Worm (Caenorhabditis elegans): Measurements from ENCODE around the gene sec-16A.2.
A peak's percentile ranks its signal among the peaks of the same experiment; 100 is the strongest.

sec-16A.2 gene

DNA sequence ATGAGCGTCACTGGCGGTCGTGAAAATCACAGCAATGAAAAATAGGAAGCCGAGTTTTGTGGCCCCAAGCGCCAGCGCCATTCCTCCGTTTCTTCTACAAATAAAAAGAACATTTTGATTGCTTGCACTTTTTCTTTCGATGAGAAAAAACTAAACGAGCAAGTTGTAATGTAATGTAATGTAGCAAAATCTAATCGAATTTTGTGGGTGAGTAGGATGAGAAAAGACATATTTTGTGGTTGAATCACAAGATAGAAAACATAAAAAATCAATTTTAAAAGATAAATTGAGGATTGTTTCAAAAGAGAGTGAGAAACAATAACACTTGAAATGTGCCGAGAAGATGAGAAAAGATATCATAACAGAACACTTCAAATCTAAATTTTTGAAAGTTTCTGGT is 20.6 kb downstream of the sec-16A.2 start, which contains the start of gene R09F10.5:
Gene R09F10.5 (minus strand): TSS at position 101 of the 400 bp plus-strand sequence.
- TF ChIP-seq hpl-2 (GFP tag; optimal IDR thresholded peaks at IDR 0.05): no peak
- peak; percentile 15 for TF ChIP-seq lin-14 (GFP tag; optimal IDR thresholded peaks at IDR 0.05)
- peak; percentile 19 for TF ChIP-seq ces-1 (GFP tag; optimal IDR thresholded peaks at IDR 0.05)
- no peak for TF ChIP-seq nhr-20 (tag; optimal IDR thresholded peaks at IDR 0.05)
- no peak for TF ChIP-seq ceh-88 (GFP tag; IDR thresholded peaks at IDR 0.05)
- TF ChIP-seq lin-35 (GFP tag; optimal IDR thresholded peaks at IDR 0.05): no peak
- TF ChIP-seq C04F5.9 (tag; optimal IDR thresholded peaks at IDR 0.05): no peak
- TF ChIP-seq ceh-63 (GFP tag; optimal IDR thresholded peaks at IDR 0.05): no peak
- TF ChIP-seq zip-4 (GFP tag; optimal IDR thresholded peaks at IDR 0.05): no peak
- TF ChIP-seq pag-3 (tag; optimal IDR thresholded peaks at IDR 0.05; ENCODE audit: borderline replicate concordance, insufficient read depth): no peak

DNA sequence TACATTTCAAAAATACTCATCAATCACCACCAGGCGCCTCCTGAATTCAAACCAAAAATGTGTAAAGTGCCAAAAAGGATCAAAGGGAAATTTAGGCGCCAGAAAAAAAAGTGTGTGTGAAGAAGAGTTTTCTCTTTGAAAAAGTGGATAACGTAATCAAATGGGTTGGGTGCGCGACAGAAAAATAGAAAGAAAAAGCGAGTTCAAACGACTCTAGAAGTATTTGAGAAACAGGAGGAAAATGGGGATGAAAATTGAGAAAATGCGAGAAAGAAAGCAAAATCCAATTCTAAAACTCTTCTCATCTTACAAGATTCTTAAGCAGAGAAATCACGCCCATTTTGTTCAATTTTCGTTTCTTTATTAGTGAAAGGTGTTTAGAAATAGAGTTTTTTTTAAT is 21.4 kb downstream of the sec-16A.2 start:
- TF ChIP-seq nhr-77 (tag; optimal IDR thresholded peaks at IDR 0.05) (no peak), mdl-1 (tag; optimal IDR thresholded peaks at IDR 0.05) (no peak), skn-1 (tag; optimal IDR thresholded peaks at IDR 0.05) (no peak), sox-4 (tag; optimal IDR thresholded peaks at IDR 0.05) (no peak), nhr-85 (tag) (peak; percentile 18), C16A3.4 (tag; optimal IDR thresholded peaks at IDR 0.05) (no peak), pqm-1 (tag; optimal IDR thresholded peaks at IDR 0.05) (no peak), nhr-71 (tag; optimal IDR thresholded peaks at IDR 0.05) (no peak), fkh-10 (GFP tag; optimal IDR thresholded peaks at IDR 0.05) (peak; percentile 39), lin-14 (GFP tag; optimal IDR thresholded peaks at IDR 0.05) (peak; percentile 9), lin-13 (GFP tag; optimal IDR thresholded peaks at IDR 0.05) (no peak), Y116A8C.19 (tag; optimal IDR thresholded peaks at IDR 0.05; ENCODE audit: borderline replicate concordance) (no peak), efl-3 (GFP tag; optimal IDR thresholded peaks at IDR 0.05) (no peak), rnt-1 (tag; optimal IDR thresholded peaks at IDR 0.05) (no peak), elt-3 (tag; optimal IDR thresholded peaks at IDR 0.05) (no peak)

DNA sequence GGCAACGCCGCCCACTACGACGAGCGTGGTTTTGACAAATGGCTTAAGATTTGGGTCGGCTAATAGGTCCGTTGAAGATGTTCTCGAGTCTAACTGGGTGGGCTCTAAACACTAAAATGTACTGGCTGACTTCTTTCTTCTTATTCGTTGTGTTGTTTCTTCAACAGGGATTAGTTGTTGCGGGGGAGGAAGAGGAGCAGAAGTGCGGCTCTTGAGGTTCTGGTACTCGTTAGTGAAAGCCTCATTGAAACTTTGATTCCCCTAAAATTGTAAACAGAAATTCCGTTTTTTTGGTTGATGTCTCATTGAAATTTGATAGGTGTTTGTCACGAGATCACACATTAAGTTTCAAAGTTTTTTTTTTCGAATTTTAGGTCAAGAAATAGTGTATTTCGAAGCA is 23.7 kb downstream of the sec-16A.2 start:
- TF ChIP-seq aly-2 (tag; optimal IDR thresholded peaks at IDR 0.05): no peak
- peak; percentile 69 for TF ChIP-seq dsc-1 (tag; optimal IDR thresholded peaks at IDR 0.05)

DNA sequence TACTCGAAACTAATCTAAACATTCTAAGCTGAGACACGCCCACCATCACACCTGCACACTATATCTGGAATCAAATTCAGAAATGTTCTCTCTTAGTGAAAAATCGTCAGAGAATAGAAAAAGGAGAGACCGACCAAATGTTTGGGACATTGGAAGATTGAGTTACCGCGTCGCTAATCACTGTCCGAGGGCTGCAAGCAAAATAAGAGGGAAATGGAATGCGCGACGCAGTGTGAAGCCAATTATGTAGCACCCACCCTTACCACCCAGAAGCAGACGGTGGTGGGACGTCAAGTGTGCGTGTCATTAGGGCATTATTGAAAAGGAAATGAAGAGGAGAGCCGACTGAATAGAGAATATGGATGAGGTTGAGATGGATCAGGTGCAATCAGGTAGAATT is 24.5 kb downstream of the sec-16A.2 start:
- TF ChIP-seq mef-2 (tag; optimal IDR thresholded peaks at IDR 0.05) (no peak), hlh-4 (tag; optimal IDR thresholded peaks at IDR 0.05) (no peak), pax-3 (tag; optimal IDR thresholded peaks at IDR 0.05) (no peak), lin-14 (GFP tag; optimal IDR thresholded peaks at IDR 0.05) (peak; percentile 40), C16A3.4 (tag; optimal IDR thresholded peaks at IDR 0.05) (no peak)

DNA sequence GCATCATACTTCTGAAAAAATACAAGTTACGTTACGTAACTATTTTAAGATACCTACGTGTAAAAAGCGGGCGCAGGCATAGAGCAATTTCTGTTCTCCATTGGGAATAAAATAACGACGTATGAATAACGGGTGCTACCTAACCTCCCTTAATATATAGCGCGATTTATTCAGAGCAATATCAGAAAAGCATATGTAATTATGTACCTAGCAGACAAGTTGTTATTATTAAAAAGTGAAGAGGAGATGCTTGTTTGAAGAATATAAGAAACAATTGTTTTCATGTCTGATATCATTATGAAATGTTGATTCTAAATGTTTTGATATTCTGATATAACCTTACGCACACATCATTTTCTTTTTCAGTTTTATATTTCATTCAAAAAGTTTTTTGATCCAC is 31.9 kb downstream of the sec-16A.2 start, which contains the start of gene srh-11:
Gene srh-11 (minus strand): TSS at position 101 of the 400 bp plus-strand sequence.
- TF ChIP-seq fkh-4 (tag; optimal IDR thresholded peaks at IDR 0.05; ENCODE audit: borderline replicate concordance) (no peak), ceh-90 (tag; optimal IDR thresholded peaks at IDR 0.05) (no peak), nhr-19 (GFP tag; conservative IDR thresholded peaks at IDR 0.05) (no peak), efl-1 (optimal IDR thresholded peaks at IDR 0.05) (no peak), efl-1 (GFP tag; optimal IDR thresholded peaks at IDR 0.05 in 1 of 2) (no peak), efl-3 (GFP tag; optimal IDR thresholded peaks at IDR 0.05) (no peak)

DNA sequence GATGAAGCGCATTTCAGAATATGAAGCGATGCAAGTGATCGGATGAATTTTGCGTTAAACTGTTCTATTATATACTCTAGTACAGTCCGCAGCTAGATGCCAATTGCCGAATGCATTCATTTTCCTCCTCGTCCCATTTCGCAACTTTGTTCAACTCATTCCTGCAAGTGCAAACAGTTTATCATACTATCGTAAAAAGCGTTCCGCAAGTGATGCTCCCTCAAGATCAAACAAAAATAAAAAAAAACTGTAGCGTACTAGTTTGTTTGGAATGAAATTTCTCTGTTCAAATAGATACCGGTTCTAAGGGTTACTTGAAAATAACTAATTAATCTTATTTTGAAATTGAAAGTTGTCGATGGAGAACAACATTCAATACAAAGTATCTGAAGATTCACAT is 33.8 kb downstream of the sec-16A.2 start, which contains the start of gene pqn-57:
Gene pqn-57 (minus strand): TSS at position 101 of the 400 bp plus-strand sequence.
- no peak for TF ChIP-seq mab-9 (GFP tag; IDR thresholded peaks at IDR 0.05)
- no peak for TF ChIP-seq aha-1 (tag; optimal IDR thresholded peaks at IDR 0.05)
- no peak for TF ChIP-seq dpl-1 (GFP tag; optimal IDR thresholded peaks at IDR 0.05)
- no peak for TF ChIP-seq pqm-1 (tag; optimal IDR thresholded peaks at IDR 0.05)
- no peak for TF ChIP-seq ets-5 (GFP tag; IDR thresholded peaks at IDR 0.05)
- TF ChIP-seq mef-2 (tag; optimal IDR thresholded peaks at IDR 0.05): no peak
- TF ChIP-seq blmp-1 (tag; optimal IDR thresholded peaks at IDR 0.05): no peak

Measured in whole organism, L1 larva.